Worm (Caenorhabditis elegans) whole organism, early embryonic: ENCODE results near the gene R11G10.3.

Source experiments
- B0310.2 ChIP-seq: sonication (generic microtip); optimal IDR thresholded peaks from 2 replicates; lab custom pipeline; 2016; ENCODE audit warnings: mild to moderate bottlenecking, missing genetic modification characterization, missing compliant biosample characterization
- F13C5.2 ChIP-seq: sonication (generic microtip); optimal IDR thresholded peaks from 2 replicates; lab custom pipeline; 2017; ENCODE audit warnings: mild to moderate bottlenecking, missing genetic modification characterization, inconsistent platforms, missing compliant biosample characterization
- aly-1 ChIP-seq: sonication (generic microtip); optimal IDR thresholded peaks from 2 replicates; lab custom pipeline; 2016; ENCODE audit warnings: missing genetic modification characterization, missing compliant biosample characterization
- ama-1 ChIP-seq: fragments of 150-350 bp; optimal IDR thresholded peaks from 2 replicates; lab custom pipeline; 2014
- ceh-13 ChIP-seq: fragments of 200-800 bp; sonication (Bioruptor generic); optimal IDR thresholded peaks from 2 replicates; lab custom pipeline; 2018; ENCODE audit warnings: mild to moderate bottlenecking, missing genetic modification characterization, missing compliant biosample characterization
- ceh-36 ChIP-seq: sonication (generic microtip); optimal IDR thresholded peaks from 2 replicates; lab custom pipeline; 2016; ENCODE audit warnings: missing genetic modification characterization, inconsistent platforms, missing compliant biosample characterization
- ets-7 ChIP-seq: sonication (generic microtip); optimal IDR thresholded peaks from 2 replicates; lab custom pipeline; 2016; ENCODE audit warnings: missing genotype, missing genetic modification characterization, missing compliant biosample characterization
- flt-1 ChIP-seq: fragments of 200-800 bp; sonication (Bioruptor generic); IDR thresholded peaks from 2 replicates; pipeline ENCODE4 v1.3.6; 2022; ENCODE audit warnings: missing genetic modification characterization, missing compliant biosample characterization
- hmbx-1 ChIP-seq: sonication (generic microtip); optimal IDR thresholded peaks from 2 replicates; lab custom pipeline; 2016; ENCODE audit warnings: mild to moderate bottlenecking, missing genetic modification characterization, missing compliant biosample characterization
- hmg-4 ChIP-seq: fragments of 200-800 bp; sonication (Bioruptor generic); optimal IDR thresholded peaks from 2 replicates; lab custom pipeline; 2018; ENCODE audit warnings: mild to moderate bottlenecking, missing genetic modification characterization, missing compliant biosample characterization
- hnd-1 ChIP-seq: sonication (generic microtip); optimal IDR thresholded peaks from 2 replicates; lab custom pipeline; 2016; ENCODE audit warnings: missing genetic modification characterization, missing compliant biosample characterization
- pes-1 ChIP-seq: fragments of 200-800 bp; sonication (Bioruptor generic); IDR thresholded peaks from 2 replicates; pipeline ENCODE4 v1.3.6; 2022; ENCODE audit warnings: missing genetic modification reagents, missing genetic modification characterization, missing compliant biosample characterization
- scrt-1 ChIP-seq: fragments of 200-800 bp; sonication (Bioruptor generic); IDR thresholded peaks from 2 replicates; pipeline ENCODE4 v1.3.6; 2022; ENCODE audit warnings: missing genetic modification characterization, missing compliant biosample characterization
- sea-1 ChIP-seq: fragments of 200-800 bp; sonication (Bioruptor generic); conservative IDR thresholded peaks from 2 replicates; pipeline ENCODE4 v1.3.6; 2022; ENCODE audit warnings: missing genetic modification characterization, missing compliant biosample characterization
- tbx-11 ChIP-seq: fragments of 200-800 bp; sonication (Bioruptor generic); IDR thresholded peaks from 2 replicates; pipeline ENCODE4 v1.3.6; 2022; ENCODE audit warnings: missing genetic modification characterization, missing compliant biosample characterization
- tbx-37 ChIP-seq: fragments of 200-800 bp; sonication (Bioruptor generic); conservative IDR thresholded peaks from 2 replicates; pipeline ENCODE4 v1.3.6; 2022; ENCODE audit warnings: missing genetic modification reagents, missing genetic modification characterization, missing compliant biosample characterization
- tra-4 ChIP-seq: sonication (generic microtip); optimal IDR thresholded peaks from 2 replicates; lab custom pipeline; 2017; ENCODE audit warnings: missing genetic modification characterization, missing compliant biosample characterization

The R11G10.3 gene

DNA sequence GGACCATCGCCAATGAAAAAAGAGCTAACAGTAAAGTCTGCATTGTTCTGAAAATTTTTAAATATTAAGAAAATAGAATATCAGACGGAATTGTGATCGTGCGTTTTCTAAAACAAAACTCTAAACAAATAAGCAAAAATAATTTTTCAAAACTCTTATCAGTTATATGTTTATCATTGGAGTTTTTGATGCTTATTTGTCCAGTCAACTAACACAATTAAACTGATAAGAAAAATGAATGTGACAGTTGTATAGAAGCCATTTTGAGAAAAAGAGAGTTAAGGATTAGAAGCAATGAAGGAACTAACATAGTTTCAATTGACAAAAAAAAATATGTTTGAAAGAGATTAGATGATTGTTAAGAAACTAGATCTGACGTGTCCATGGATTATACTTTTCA is 7.4 kb downstream of the R11G10.3 start, which contains the start of gene ttr-44:
ttr-44 (minus strand) TSS at position 47 of the 400 bp plus-strand sequence.
- TF ChIP-seq sea-1 (no peak), flt-1 (GFP tag; lab: Robert Waterston, UW) (no peak), tbx-37 (no peak), tra-4 (tag; lab: Kevin White, UChicago) (no peak), B0310.2 (tag; lab: Kevin White, UChicago) (no peak), scrt-1 (GFP tag; lab: Robert Waterston, UW) (no peak), aly-1 (tag; lab: Kevin White, UChicago) (no peak), ceh-36 (no peak), ceh-13 (GFP tag; lab: Kevin White, UChicago) (no peak)

DNA sequence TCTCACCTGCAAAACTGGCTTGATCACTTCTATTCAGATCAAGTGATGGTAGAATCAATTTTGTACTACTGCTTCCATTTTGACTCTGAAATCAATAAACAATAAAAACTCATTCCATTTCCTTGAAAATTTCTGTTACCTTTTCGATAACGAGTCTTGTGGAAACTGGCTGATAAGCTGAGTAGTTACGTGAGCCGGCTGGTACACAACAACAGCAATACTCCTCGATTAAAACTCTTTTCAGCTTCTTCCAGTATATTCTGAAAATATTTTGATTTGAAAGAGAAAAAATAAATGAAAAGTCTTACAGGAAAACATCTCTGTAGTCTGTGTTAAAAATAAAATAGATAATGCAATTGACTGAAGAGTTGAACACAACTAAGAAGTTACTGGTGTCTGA is 9.2 kb downstream of the R11G10.3 start:
- no peak for TF ChIP-seq pes-1
- no peak for TF ChIP-seq flt-1 (GFP tag; lab: Robert Waterston, UW)
- no peak for TF ChIP-seq hnd-1 (tag; lab: Kevin White, UChicago)
- no peak for TF ChIP-seq hmg-4 (GFP tag; lab: Kevin White, UChicago)
- no peak for TF ChIP-seq aly-1 (tag; lab: Kevin White, UChicago)
- no peak for TF ChIP-seq F13C5.2 (tag; lab: Kevin White, UChicago)
- TF ChIP-seq ceh-13 (GFP tag; lab: Kevin White, UChicago): no peak
- TF ChIP-seq tbx-37: no peak
- TF ChIP-seq ets-7 (tag; lab: Kevin White, UChicago): no peak
- no peak for TF ChIP-seq tra-4 (tag; lab: Kevin White, UChicago)
- TF ChIP-seq tbx-11 (GFP tag; lab: Robert Waterston, UW): no peak
- no peak for TF ChIP-seq scrt-1 (GFP tag; lab: Robert Waterston, UW)

DNA sequence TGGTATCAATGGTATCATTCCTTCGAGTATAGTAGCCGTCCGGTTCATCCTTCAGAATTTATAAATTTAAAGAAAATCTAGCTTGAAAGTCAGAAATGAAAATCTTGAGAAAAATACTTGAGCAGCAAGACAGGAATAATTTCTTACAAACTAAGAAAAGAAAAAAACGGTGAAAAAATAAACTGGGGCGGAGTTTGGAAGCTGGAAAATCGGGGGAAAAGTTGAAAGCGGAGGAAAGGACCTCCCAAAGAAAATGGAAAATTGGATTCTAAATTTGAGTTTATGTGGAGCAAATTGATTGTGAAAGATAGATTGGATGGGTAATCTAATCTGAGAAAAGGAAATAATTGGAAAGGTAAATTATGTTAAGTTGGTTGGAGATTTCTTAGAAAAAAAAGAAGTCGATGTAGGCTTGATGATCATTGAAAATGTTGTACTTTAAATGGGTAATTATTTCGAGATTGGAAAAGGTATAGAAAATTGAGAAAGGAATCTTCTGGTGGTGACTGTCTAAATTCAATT is 12.8 kb downstream of the R11G10.3 start, which contains the start of gene frpr-5:
frpr-5 (minus strand) TSS at position 51 of the 522 bp plus-strand sequence.
- TF ChIP-seq hmbx-1 (tag; lab: Kevin White, UChicago) (no peak), aly-1 (tag; lab: Kevin White, UChicago) (no peak)

DNA sequence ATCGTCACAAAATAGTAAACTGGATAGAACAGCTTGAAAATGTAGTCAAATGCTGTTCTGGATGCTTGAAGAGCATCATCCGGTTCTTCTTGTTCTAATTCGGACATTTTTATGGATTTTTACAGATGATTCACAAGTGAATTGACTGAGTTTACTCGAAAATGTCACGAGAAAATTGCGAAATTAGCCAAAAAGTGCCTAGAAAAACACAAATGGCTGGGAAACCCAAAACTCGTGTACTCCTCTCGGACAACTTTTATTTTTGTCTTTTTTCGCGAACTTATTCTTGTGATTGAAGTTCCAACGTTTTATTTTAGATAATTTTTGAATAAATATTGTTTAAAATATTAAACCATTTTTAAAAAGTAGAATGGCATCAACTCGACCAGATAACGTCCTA is 28.3 kb downstream of the R11G10.3 start, which contains the start of the genes C56A3.4 and C56A3.5:
C56A3.4 (minus strand) TSS at position 154 of the 400 bp plus-strand sequence.
C56A3.5 (plus strand) TSS at position 367 of the 400 bp plus-strand sequence.
- TF ChIP-seq aly-1 (tag; lab: Kevin White, UChicago) (no peak), scrt-1 (GFP tag; lab: Robert Waterston, UW) (no peak), hnd-1 (tag; lab: Kevin White, UChicago) (no peak), hmbx-1 (tag; lab: Kevin White, UChicago) (no peak), pes-1 (no peak), ceh-36 (no peak), tbx-11 (GFP tag; lab: Robert Waterston, UW) (no peak), flt-1 (GFP tag; lab: Robert Waterston, UW) (no peak), F13C5.2 (tag; lab: Kevin White, UChicago) (no peak)

DNA sequence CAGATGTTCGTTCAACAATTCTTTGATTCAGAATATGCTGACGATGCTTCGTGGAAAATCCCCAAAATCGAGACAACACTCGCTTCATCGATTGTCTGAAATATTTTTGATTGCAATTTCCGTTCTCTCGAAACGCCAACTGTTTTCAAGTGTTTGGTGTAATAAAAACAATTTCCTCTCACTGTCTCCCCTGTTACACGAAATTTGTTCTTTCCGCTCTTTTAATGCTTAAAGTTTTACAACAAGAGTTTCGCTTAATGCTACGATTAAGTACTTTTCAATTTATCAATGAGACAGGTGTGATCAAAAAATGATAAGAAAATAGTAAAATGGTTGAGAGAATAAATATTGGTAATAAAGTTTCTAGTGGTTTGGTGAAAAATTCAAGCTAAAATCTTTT is 33.0 kb downstream of the R11G10.3 start, which contains the start of gene C56A3.6:
C56A3.6 (minus strand) TSS at position 101 of the 400 bp plus-strand sequence.
- TF ChIP-seq B0310.2 (tag; lab: Kevin White, UChicago) (no peak), ceh-13 (GFP tag; lab: Kevin White, UChicago) (no peak), tra-4 (tag; lab: Kevin White, UChicago) (no peak)

DNA sequence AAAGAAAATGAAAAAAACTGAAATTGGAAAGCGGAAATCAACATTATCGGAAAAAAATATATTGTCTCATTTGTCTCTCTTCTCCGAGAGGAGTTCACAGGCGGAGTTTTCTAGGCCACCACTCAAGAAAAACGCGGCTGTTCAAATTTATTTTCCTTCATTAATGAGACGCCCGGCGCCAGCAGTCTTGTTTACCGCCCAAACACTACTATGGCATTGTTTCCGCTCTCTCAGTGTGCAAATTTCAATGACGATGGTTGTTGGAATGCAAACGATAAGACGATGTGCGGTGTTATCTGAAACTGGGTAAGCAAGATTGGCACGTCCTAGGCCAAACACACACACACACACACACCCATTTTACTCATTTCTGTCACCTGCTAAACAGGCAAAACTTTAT is 33.5 kb downstream of the R11G10.3 start, which contains the start of gene cav-2:
cav-2 (plus strand) TSS at position 359 of the 400 bp plus-strand sequence.
- TF ChIP-seq tbx-11 (GFP tag; lab: Robert Waterston, UW) (no peak), scrt-1 (GFP tag; lab: Robert Waterston, UW) (peak; percentile 52; the same call in 1 of the 2 replicates), aly-1 (tag; lab: Kevin White, UChicago) (no peak), tbx-37 (peak; percentile 63), pes-1 (no peak; the same call in 1 of the 2 replicates)

DNA sequence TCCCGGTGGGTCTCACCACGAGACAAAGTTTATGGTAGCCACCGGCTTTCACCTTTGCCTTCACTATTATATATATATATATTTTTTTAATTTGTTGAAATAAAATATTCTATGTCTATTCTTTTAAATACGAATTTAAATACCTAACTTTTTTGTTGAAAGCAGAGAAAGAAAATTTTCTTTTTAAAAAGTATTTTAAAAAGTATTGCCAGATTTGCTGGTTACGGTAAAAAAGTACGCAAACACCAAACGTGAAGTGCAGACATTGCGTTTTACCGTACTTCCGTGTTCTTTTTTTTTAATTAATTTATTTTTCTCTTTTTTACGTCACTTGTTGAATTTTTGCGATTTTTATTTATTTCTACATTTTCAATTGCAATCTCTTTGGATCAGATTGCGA is 36.7 kb downstream of the R11G10.3 start, which contains the start of gene C56A3.8:
C56A3.8 (plus strand) TSS at position 301 of the 400 bp plus-strand sequence.
- TF ChIP-seq ets-7 (tag; lab: Kevin White, UChicago) (no peak), hnd-1 (tag; lab: Kevin White, UChicago) (no peak), tra-4 (tag; lab: Kevin White, UChicago) (no peak), ceh-36 (no peak), ama-1 (lab: Kevin White, UChicago) (no peak), sea-1 (no peak)

DNA sequence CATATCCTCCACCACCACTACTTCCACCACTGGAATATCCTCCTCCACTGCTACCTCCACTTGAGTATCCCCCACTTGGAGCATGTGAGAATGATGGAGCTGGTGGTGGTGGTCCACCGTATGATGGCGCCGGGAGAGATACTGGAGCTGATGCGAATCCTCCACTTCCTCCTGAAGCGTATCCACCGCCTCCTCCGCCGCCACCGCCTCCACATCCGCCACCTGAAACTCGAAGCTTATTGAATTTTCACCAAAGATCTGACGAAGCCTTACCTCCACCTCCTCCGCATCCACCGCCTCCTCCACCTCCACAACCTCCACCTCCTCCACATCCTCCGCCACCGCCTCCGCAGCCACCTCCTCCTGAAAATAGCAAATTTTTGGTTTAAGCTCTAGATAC is 39.5 kb downstream of the R11G10.3 start:
- TF ChIP-seq sea-1: no peak
- no peak for TF ChIP-seq aly-1 (tag; lab: Kevin White, UChicago)
- no peak for TF ChIP-seq tbx-37
- no peak for TF ChIP-seq hmg-4 (GFP tag; lab: Kevin White, UChicago)
- TF ChIP-seq ets-7 (tag; lab: Kevin White, UChicago): no peak
- no peak for TF ChIP-seq ceh-13 (GFP tag; lab: Kevin White, UChicago)
- no peak for TF ChIP-seq ceh-36
- TF ChIP-seq hmbx-1 (tag; lab: Kevin White, UChicago): no peak
- TF ChIP-seq hnd-1 (tag; lab: Kevin White, UChicago): no peak
- no peak for TF ChIP-seq tra-4 (tag; lab: Kevin White, UChicago)
- TF ChIP-seq pes-1: no peak
- no peak for TF ChIP-seq flt-1 (GFP tag; lab: Robert Waterston, UW)
- TF ChIP-seq tbx-11 (GFP tag; lab: Robert Waterston, UW): no peak
- no peak for TF ChIP-seq F13C5.2 (tag; lab: Kevin White, UChicago)
